Fruit fly (Drosophila melanogaster) whole organism, adult: ENCODE data around the gene CG13884.
A peak's percentile ranks its signal among the peaks of the same experiment; 100 is the strongest.

ENCODE experiments used
- CG11617 ChIP-seq: fragments of 200-800 bp; sonication (Bioruptor generic); optimal IDR thresholded peaks from 2 replicates; lab custom pipeline; 2017; ENCODE audit warnings: mild to moderate bottlenecking, missing biosample characterization, missing genetic modification reagents, missing genetic modification characterization
- CG12768 ChIP-seq: fragments of 200-800 bp; sonication (Bioruptor generic); optimal IDR thresholded peaks from 2 replicates; lab custom pipeline; 2017; ENCODE audit warnings: missing biosample characterization, missing genetic modification characterization, mild to moderate bottlenecking, moderate library complexity, missing genetic modification reagents
- CG14711 ChIP-seq: fragments of 200-800 bp; sonication (Bioruptor generic); optimal IDR thresholded peaks from 2 replicates; lab custom pipeline; 2018; ENCODE audit warnings: missing biosample characterization, mild to moderate bottlenecking, missing genetic modification characterization, moderate library complexity
- CG1620 ChIP-seq: fragments of 200-800 bp; sonication (Bioruptor generic); optimal IDR thresholded peaks from 2 replicates; lab custom pipeline; 2016; ENCODE audit warnings: missing biosample characterization, missing genetic modification characterization
- CG33017 ChIP-seq: fragments of 200-800 bp; sonication (Bioruptor generic); optimal IDR thresholded peaks from 2 replicates; lab custom pipeline; 2018; ENCODE audit warnings: missing biosample characterization, mild to moderate bottlenecking, missing genetic modification characterization, moderate library complexity
- CG5204 ChIP-seq: fragments of 200-800 bp; sonication (Bioruptor generic); optimal IDR thresholded peaks from 2 replicates; lab custom pipeline; 2016; ENCODE audit warnings: missing biosample characterization, missing genetic modification characterization
- CG7045 ChIP-seq: fragments of 200-800 bp; sonication (Bioruptor generic); optimal IDR thresholded peaks from 2 replicates; lab custom pipeline; 2017; ENCODE audit warnings: missing biosample characterization, mild to moderate bottlenecking, missing genetic modification characterization
- CG7101 ChIP-seq: fragments of 200-800 bp; sonication (Bioruptor generic); optimal IDR thresholded peaks from 2 replicates; lab custom pipeline; 2018; ENCODE audit warnings: missing biosample characterization, mild to moderate bottlenecking, missing genetic modification characterization, moderate library complexity
- Clk ChIP-seq: fragments of 200-800 bp; sonication (Bioruptor generic); optimal IDR thresholded peaks from 2 replicates; lab custom pipeline; 2017; ENCODE audit warnings: missing biosample characterization, missing genetic modification characterization
- Crg-1 ChIP-seq: fragments of 200-800 bp; sonication (Bioruptor generic); optimal IDR thresholded peaks from 2 replicates; lab custom pipeline; 2016; ENCODE audit warnings: missing biosample characterization, missing genetic modification characterization
- Hr96 ChIP-seq: fragments of 200-800 bp; sonication (Bioruptor generic); optimal IDR thresholded peaks from 2 replicates; lab custom pipeline; 2016; ENCODE audit warnings: missing biosample characterization, missing genetic modification characterization
- Mnt ChIP-seq: fragments of 200-800 bp; sonication (Bioruptor generic); optimal IDR thresholded peaks from 2 replicates; lab custom pipeline; 2016; ENCODE audit warnings: missing biosample characterization, mild to moderate bottlenecking, missing genetic modification characterization
- bab1 ChIP-seq: fragments of 200-800 bp; sonication (Bioruptor generic); optimal IDR thresholded peaks from 3 replicates; lab custom pipeline; 2019; ENCODE audit warnings: missing biosample characterization, mild to moderate bottlenecking, missing genetic modification characterization, moderate library complexity
- cic ChIP-seq: fragments of 200-800 bp; sonication (Bioruptor generic); optimal IDR thresholded peaks from 2 replicates; lab custom pipeline; 2017; ENCODE audit warnings: missing biosample characterization, mild to moderate bottlenecking, missing genetic modification characterization, moderate library complexity
- cnc ChIP-seq, 2 experiments: fragments of >200 bp; optimal IDR thresholded peaks; 2 replicates each; lab custom pipeline; 2017
- kay ChIP-seq: fragments of 200-800 bp; sonication (Bioruptor generic); peaks from one replicate; lab custom pipeline; 2016; ENCODE audit warnings: missing biosample characterization, missing genetic modification characterization, borderline replicate concordance
- ovo ChIP-seq: fragments of 200-800 bp; sonication (Bioruptor generic); optimal IDR thresholded peaks from 2 replicates; lab custom pipeline; 2016; ENCODE audit warnings: missing biosample characterization, missing genetic modification characterization
- pad ChIP-seq: fragments of 200-800 bp; sonication (Bioruptor generic); optimal IDR thresholded peaks from 3 replicates; lab custom pipeline; 2017; ENCODE audit warnings: missing biosample characterization, missing genetic modification characterization, mild to moderate bottlenecking, moderate library complexity, missing genetic modification reagents
- tj ChIP-seq: fragments of 200-800 bp; sonication (Bioruptor generic); optimal IDR thresholded peaks from 3 replicates; lab custom pipeline; 2017; ENCODE audit warnings: missing biosample characterization, mild to moderate bottlenecking, missing genetic modification characterization, moderate library complexity
- toe ChIP-seq: fragments of 200-800 bp; sonication (Bioruptor generic); optimal IDR thresholded peaks from 2 replicates; lab custom pipeline; 2016; ENCODE audit warnings: missing biosample characterization, missing genetic modification characterization

The CG13884 gene

DNA sequence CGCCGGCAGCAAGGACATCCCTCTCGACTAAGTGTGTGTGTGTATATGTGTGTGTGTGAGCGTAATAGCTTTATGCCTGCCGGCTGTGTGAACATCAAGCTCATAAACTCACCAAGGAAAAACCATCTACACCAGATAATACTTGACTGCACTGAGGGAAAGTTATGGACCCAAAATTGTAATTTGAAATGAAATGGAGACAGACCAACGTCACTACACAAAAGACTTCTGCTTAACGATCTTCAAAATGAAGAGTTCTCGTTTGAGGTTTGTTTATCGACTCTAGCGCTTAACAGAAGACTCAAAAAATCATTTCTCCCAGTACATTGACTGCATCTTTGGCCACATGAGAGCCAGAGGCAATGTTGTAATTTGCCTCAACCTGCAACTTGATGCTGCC, 21.9 kb upstream of the CG13884 start:
- TF ChIP-seq tj (GFP tag; lab: Kevin White, UChicago): no peak
- no peak for TF ChIP-seq ovo (GFP tag; lab: Kevin White, UChicago)
- no peak for TF ChIP-seq CG7101
- TF ChIP-seq Hr96: no peak
- no peak for TF ChIP-seq Clk (GFP tag; lab: Kevin White, UChicago)
- TF ChIP-seq cnc (optimal IDR thresholded peaks at IDR 0.05; lab: Kevin White, UChicago): no peak
- TF ChIP-seq toe: no peak
- TF ChIP-seq CG5204: no peak
- TF ChIP-seq pad (GFP tag; lab: Kevin White, UChicago): no peak
- no peak for TF ChIP-seq CG12768 (GFP tag; lab: Kevin White, UChicago)
- no peak for TF ChIP-seq bab1 (GFP tag; lab: Kevin White, UChicago)
- no peak for TF ChIP-seq Crg-1 (GFP tag; lab: Kevin White, UChicago)
- no peak for TF ChIP-seq CG11617
- TF ChIP-seq kay (GFP tag; lab: Kevin White, UChicago): no peak
- TF ChIP-seq CG1620 (GFP tag; lab: Kevin White, UChicago): no peak
- no peak for TF ChIP-seq CG7045
- no peak for TF ChIP-seq CG14711 (tag; lab: Kevin White, UChicago)
- no peak for TF ChIP-seq CG33017 (tag; lab: Kevin White, UChicago)

DNA sequence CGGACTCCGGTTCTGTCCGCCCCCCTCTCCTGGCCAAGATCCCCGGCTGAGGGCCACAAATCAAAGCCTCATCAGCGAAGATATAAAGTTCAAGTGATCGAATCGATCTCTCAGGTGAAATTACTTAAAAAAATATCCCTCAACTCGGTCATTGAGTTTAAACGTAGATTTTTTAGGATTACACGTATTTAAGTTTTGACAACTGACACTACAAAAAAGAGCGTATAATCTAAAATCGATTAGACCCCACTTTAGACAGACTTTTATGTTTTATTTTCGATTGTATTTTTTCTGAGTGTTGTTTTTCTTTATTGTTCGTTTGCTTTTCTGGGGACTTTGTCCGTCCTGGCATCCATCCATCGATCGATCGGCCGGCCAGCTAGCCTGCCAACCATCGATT, 18.9 kb upstream of the CG13884 start:
- TF ChIP-seq CG5204 (no peak), toe (no peak), CG12768 (GFP tag; lab: Kevin White, UChicago) (no peak), CG1620 (GFP tag; lab: Kevin White, UChicago) (no peak), kay (GFP tag; lab: Kevin White, UChicago) (no peak), tj (GFP tag; lab: Kevin White, UChicago) (no peak), Crg-1 (GFP tag; lab: Kevin White, UChicago) (no peak), ovo (GFP tag; lab: Kevin White, UChicago) (no peak), Clk (GFP tag; lab: Kevin White, UChicago) (no peak), CG33017 (tag; lab: Kevin White, UChicago) (no peak), cnc (optimal IDR thresholded peaks at IDR 0.05; lab: Kevin White, UChicago) (no peak), Hr96 (no peak), pad (GFP tag; lab: Kevin White, UChicago) (no peak), CG14711 (tag; lab: Kevin White, UChicago) (no peak), CG7045 (no peak), bab1 (GFP tag; lab: Kevin White, UChicago) (no peak)

DNA sequence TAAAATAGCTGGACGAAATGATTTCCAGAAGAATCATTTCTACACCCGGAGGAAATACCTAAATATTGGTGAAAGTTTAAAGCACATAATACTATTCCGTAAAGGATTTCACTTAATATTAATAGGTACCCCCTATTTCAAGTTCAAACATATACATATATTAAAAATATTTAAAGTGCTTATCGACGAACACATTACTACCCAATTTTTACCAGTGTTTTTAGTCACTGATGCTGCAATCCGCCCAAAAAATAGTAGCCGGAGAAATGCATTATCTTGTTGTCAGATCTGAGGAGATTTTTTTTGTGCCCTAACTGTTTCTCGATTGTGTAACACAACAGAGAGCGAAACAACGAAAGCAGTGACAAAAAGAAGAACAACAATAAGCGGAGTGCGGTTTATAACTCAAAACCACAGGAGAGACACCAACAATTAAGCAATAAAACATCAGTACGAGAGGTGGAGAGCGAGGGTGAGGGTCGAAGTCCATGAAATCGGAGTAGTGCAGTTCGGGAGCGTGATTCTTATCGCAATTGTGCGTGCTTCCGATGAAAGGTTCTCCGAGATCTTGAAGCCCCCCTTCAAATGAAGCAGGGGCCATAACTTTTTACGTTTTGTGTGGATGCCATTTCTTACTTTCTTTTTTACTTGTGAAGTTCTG, 14.8 kb upstream of the CG13884 start:
- TF ChIP-seq CG11617 (no peak), Hr96 (no peak), pad (GFP tag; lab: Kevin White, UChicago) (peak; percentile 54), CG5204 (no peak), bab1 (GFP tag; lab: Kevin White, UChicago) (peak; percentile 58), cic (GFP tag; lab: Kevin White, UChicago) (no peak), toe (no peak), Mnt (GFP tag; lab: Kevin White, UChicago) (no peak), CG7101 (no peak)

DNA sequence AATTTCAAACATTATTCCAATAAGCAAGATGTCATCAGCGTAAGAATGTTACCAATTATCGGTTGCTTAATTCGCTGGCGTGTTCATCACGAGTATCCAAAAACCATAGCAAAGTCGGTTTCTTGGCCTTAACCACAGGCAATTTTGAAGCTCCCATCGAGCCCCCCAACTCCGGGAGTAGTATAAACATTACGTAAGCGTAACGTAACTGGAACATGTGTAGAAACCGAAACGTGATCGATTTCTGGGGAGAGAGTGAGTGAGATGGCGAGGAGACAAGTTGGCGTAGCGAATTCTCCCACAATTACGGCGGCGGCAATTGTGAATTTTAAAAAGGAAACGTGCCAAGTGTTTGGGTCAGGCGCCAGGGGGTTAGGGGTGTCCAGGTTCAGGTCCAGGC, 12.7 kb upstream of the CG13884 start:
- no peak for TF ChIP-seq Mnt (GFP tag; lab: Kevin White, UChicago)

DNA sequence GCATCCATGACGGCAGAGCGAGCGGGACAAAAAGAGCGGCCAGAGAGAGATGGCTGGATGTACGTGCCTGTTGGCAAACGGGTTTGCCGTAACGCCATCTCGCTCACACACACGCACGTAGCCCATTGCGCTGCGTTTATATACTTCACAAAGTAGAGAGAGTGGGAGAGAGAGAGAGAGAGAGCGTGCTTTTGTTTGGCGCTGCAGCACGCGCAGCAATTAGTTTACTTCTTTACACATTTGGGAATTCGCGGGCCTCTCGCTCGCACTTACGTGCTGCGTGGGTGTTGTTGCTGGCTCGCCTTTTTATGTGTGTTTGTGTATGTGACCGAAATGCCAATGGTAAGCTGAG, 11.8 kb upstream of the CG13884 start:
- TF ChIP-seq CG5204 (no peak), pad (GFP tag; lab: Kevin White, UChicago) (peak; percentile 94)

DNA sequence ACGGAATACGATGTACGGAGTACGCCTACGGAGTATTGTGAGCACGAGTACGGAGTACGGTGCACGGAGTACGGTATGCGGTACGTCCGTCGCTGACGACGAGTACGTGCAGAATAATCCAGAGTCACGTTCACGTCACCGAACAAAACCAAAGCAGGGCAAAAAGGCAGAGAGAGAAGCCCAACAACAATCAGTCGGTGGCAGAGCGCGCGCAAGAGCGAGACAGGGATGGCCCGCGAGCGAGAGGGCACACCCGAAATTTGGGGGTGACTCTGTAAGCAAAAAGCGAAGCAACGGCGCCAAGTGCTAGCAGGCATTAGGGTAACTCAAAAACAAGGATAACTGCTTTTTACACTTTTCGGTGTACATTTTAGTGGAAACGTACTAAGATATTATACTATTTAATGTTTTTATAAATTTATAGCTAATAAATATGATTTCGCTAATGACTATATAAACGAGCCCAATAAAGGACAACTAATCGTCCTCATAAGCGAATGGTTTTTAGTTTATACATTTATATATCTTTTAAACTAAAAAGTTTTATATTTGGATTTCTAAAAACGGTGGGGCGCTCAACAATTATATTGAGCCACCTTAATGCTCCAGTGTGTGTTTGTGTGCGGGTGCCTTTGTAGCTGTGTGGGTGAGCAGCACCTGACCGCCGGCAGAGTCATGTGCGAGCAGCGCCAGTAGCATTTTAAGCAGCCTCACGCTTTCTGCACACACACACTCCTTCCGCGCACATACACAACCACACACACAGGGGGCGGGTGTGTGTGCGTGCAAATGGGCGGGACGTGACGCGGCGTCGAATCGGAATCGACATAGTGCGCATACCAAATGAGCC, 11.2 kb upstream of the CG13884 start:
- no peak for TF ChIP-seq Clk (GFP tag; lab: Kevin White, UChicago)
- TF ChIP-seq bab1 (GFP tag; lab: Kevin White, UChicago): no peak
- TF ChIP-seq ovo (GFP tag; lab: Kevin White, UChicago): no peak
- TF ChIP-seq CG14711 (tag; lab: Kevin White, UChicago): peak; percentile 3
- TF ChIP-seq CG7101: peak; percentile 18

DNA sequence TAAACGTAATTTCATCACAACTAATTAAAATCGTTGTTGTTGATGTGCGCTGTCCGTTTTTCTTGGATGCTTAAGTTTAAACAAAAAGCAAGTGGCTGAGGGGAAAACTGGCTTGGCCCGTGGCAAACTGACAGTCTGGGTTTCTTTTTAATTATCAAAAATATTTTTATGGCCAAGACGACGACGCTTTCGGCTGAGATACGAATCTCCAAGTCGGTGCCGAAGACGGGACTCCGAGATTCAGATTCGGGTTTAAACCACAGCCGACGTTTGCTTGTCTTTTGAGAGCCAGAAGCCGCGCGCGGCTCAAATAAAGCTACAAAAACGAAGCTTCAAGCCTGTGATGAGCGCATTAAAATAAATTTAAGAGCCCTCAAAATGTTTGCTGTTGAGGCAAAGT, 9.4 kb upstream of the CG13884 start:
- TF ChIP-seq pad (GFP tag; lab: Kevin White, UChicago): no peak
- no peak for TF ChIP-seq tj (GFP tag; lab: Kevin White, UChicago)
- TF ChIP-seq Mnt (GFP tag; lab: Kevin White, UChicago): no peak
- TF ChIP-seq CG14711 (tag; lab: Kevin White, UChicago): no peak
- TF ChIP-seq kay (GFP tag; lab: Kevin White, UChicago): no peak
- TF ChIP-seq CG7101: no peak
